Fruit fly (Drosophila melanogaster) whole organism, embryonic: ENCODE results near the gene CG14043.

Experiments used
- Awh ChIP-seq: fragments of 200-800 bp; sonication (Bioruptor generic); IDR thresholded peaks from 2 replicates; pipeline ENCODE4, ENCODE4 v1.3.6; 2022; ENCODE audit warnings: missing biosample characterization, missing genetic modification characterization
- Bteb2 ChIP-seq: fragments of 200-800 bp; sonication (Bioruptor generic); optimal IDR thresholded peaks from 2 replicates; lab custom pipeline; 2016; ENCODE audit warnings: missing biosample characterization, missing genetic modification characterization
- CG10366 ChIP-seq: fragments of 200-800 bp; sonication (Bioruptor generic); IDR thresholded peaks from 2 replicates; pipeline ENCODE4 v1.3.6; 2022; ENCODE audit warnings: missing biosample characterization, missing genetic modification characterization
- CG10654 ChIP-seq: fragments of 200-800 bp; sonication (Bioruptor generic); optimal IDR thresholded peaks from 2 replicates; lab custom pipeline; 2016; ENCODE audit warnings: missing biosample characterization, missing genetic modification characterization
- CG11696 ChIP-seq: fragments of 200-800 bp; sonication (Bioruptor generic); IDR thresholded peaks from 2 replicates; pipeline ENCODE4 v1.3.6; 2022; ENCODE audit warnings: missing biosample characterization, missing genetic modification characterization
- CG12071 ChIP-seq: fragments of 200-800 bp; sonication (Bioruptor generic); optimal IDR thresholded peaks from 3 replicates; lab custom pipeline; 2018; ENCODE audit warnings: missing biosample characterization, mild to moderate bottlenecking, missing genetic modification characterization
- CG13624 ChIP-seq: fragments of 200-800 bp; sonication (Bioruptor generic); optimal IDR thresholded peaks from 2 replicates; lab custom pipeline; 2016; ENCODE audit warnings: missing biosample characterization, missing genetic modification characterization
- CG14050 ChIP-seq: fragments of 200-800 bp; sonication (Bioruptor generic); IDR thresholded peaks from 3 replicates; pipeline ENCODE4 v1.3.6; 2022; ENCODE audit warnings: missing biosample characterization, missing genetic modification characterization
- CG14441 ChIP-seq: fragments of 200-800 bp; sonication (Bioruptor generic); IDR thresholded peaks from 2 replicates; pipeline ENCODE4 v1.3.6; 2022; ENCODE audit warnings: missing biosample characterization, missing genetic modification characterization
- CG1602 ChIP-seq: fragments of 200-800 bp; sonication (Bioruptor generic); optimal IDR thresholded peaks from 3 replicates; lab custom pipeline; 2016; ENCODE audit warnings: missing biosample characterization, missing genetic modification characterization
- CG16813 ChIP-seq: fragments of 200-800 bp; sonication (Bioruptor generic); IDR thresholded peaks from 3 replicates; pipeline ENCODE4 v1.3.6; 2022; ENCODE audit warnings: missing biosample characterization, missing genetic modification characterization; ENCODE audit not compliant: partially characterized antibody
- CG2678 ChIP-seq: fragments of 200-800 bp; sonication (Bioruptor generic); optimal IDR thresholded peaks from 3 replicates; lab custom pipeline; 2019; ENCODE audit warnings: missing biosample characterization, mild to moderate bottlenecking, missing genetic modification characterization, moderate library complexity
- CG2712 ChIP-seq: fragments of 200-800 bp; optimal IDR thresholded peaks from 3 replicates; lab custom pipeline; 2019; ENCODE audit warnings: missing biosample characterization, mild to moderate bottlenecking, missing genetic modification characterization, moderate library complexity
- CG4617 ChIP-seq: fragments of 200-800 bp; sonication (Bioruptor generic); optimal IDR thresholded peaks from 3 replicates; lab custom pipeline; 2016; ENCODE audit warnings: missing biosample characterization, missing genetic modification characterization, borderline replicate concordance
- CrebB ChIP-seq: fragments of 200-800 bp; sonication (Bioruptor generic); optimal IDR thresholded peaks from 3 replicates; lab custom pipeline; 2018; ENCODE audit warnings: missing biosample characterization, mild to moderate bottlenecking, missing genetic modification characterization
- D ChIP-seq, 2 experiments: fragments of 200-800 bp in 1 of 2; fragments of >200 bp in 1 of 2; sonication (Bioruptor generic) in 1 of 2; optimal IDR thresholded peaks; 2 replicates in 1 of 2; 3 replicates in 1 of 2; lab custom pipeline; 2017; ENCODE audit warnings: mild to moderate bottlenecking in 1 of 2, missing biosample characterization in 1 of 2, missing genetic modification characterization in 1 of 2, missing genetic modification reagents in 1 of 2
- D19B ChIP-seq: fragments of 200-800 bp; sonication (Bioruptor generic); optimal IDR thresholded peaks from 2 replicates; lab custom pipeline; 2017; ENCODE audit warnings: missing biosample characterization, mild to moderate bottlenecking, missing genetic modification characterization
- Deaf1 ChIP-seq: fragments of 200-800 bp; optimal IDR thresholded peaks from 3 replicates; lab custom pipeline; 2019; ENCODE audit warnings: missing biosample characterization, mild to moderate bottlenecking, missing genetic modification characterization, moderate library complexity
- Dfd ChIP-seq, 2 experiments: fragments of >200 bp; optimal IDR thresholded peaks; 2 replicates each; lab custom pipeline; 2017; ENCODE audit warnings: missing biosample characterization in 2 of 2, missing genetic modification characterization in 2 of 2
- Dll ChIP-seq: fragments of 200-800 bp; sonication (Bioruptor generic); IDR thresholded peaks from 4 replicates; pipeline ENCODE4 v1.3.6; 2022; ENCODE audit warnings: missing biosample characterization, missing genetic modification characterization; ENCODE audit not compliant: partially characterized antibody
- Dp ChIP-seq: fragments of 200-800 bp; sonication (Bioruptor generic); optimal IDR thresholded peaks from 2 replicates; lab custom pipeline; 2018; ENCODE audit warnings: missing biosample characterization, mild to moderate bottlenecking, missing genetic modification characterization, moderate library complexity
- Jarid2 ChIP-seq: fragments of 200-800 bp; sonication (Bioruptor generic); optimal IDR thresholded peaks from 3 replicates; lab custom pipeline; 2017; ENCODE audit warnings: mild to moderate bottlenecking, missing biosample characterization, missing genetic modification reagents, missing genetic modification characterization
- Max ChIP-seq: fragments of 200-800 bp; sonication (Bioruptor generic); optimal IDR thresholded peaks from 2 replicates; lab custom pipeline; 2016; ENCODE audit warnings: missing biosample characterization, mild to moderate bottlenecking, missing genetic modification characterization
- Nf-YC ChIP-seq: fragments of 200-800 bp; optimal IDR thresholded peaks from 3 replicates; lab custom pipeline; 2019; ENCODE audit warnings: missing biosample characterization, mild to moderate bottlenecking, missing genetic modification characterization, moderate library complexity
- Pdp1 ChIP-seq, 2 experiments: fragments of 200-800 bp; sonication (Bioruptor generic); optimal IDR thresholded peaks; 3 replicates each; lab custom pipeline; 2016; ENCODE audit warnings: missing biosample characterization in 2 of 2, missing genetic modification characterization in 2 of 2, mild to moderate bottlenecking in 1 of 2, moderate library complexity in 1 of 2
- aop ChIP-seq: fragments of 200-800 bp; sonication (Bioruptor generic); IDR thresholded peaks from 2 replicates; pipeline ENCODE4 v1.3.6; 2022; ENCODE audit warnings: missing biosample characterization, missing genetic modification characterization
- crp ChIP-seq, 2 experiments: fragments of 200-800 bp; sonication (Bioruptor generic); optimal IDR thresholded peaks; 2 replicates in 1 of 2; 3 replicates in 1 of 2; lab custom pipeline; 2017; ENCODE audit warnings: missing biosample characterization in 2 of 2, missing genetic modification characterization in 2 of 2, mild to moderate bottlenecking in 1 of 2, moderate library complexity in 1 of 2
- cwo ChIP-seq: fragments of 200-800 bp; sonication (Bioruptor generic); optimal IDR thresholded peaks from 3 replicates; lab custom pipeline; 2017; ENCODE audit warnings: missing biosample characterization, missing genetic modification characterization, mild to moderate bottlenecking, moderate library complexity, missing genetic modification reagents
- dmrt99B ChIP-seq: fragments of 200-800 bp; sonication (Bioruptor generic); optimal IDR thresholded peaks from 2 replicates; lab custom pipeline; 2018; ENCODE audit warnings: missing biosample characterization, mild to moderate bottlenecking, missing genetic modification characterization, moderate library complexity
- eyg ChIP-seq: fragments of 200-800 bp; sonication (Bioruptor generic); optimal IDR thresholded peaks from 3 replicates; lab custom pipeline; 2016; ENCODE audit warnings: missing biosample characterization, missing genetic modification characterization
- fd3F ChIP-seq: fragments of 200-800 bp; sonication (Bioruptor generic); optimal IDR thresholded peaks from 2 replicates; lab custom pipeline; 2018; ENCODE audit warnings: missing biosample characterization, mild to moderate bottlenecking, missing genetic modification characterization, moderate library complexity
- gsb-n ChIP-seq: fragments of 200-800 bp; sonication (Bioruptor generic); optimal IDR thresholded peaks from 3 replicates; lab custom pipeline; 2018; ENCODE audit warnings: missing biosample characterization, mild to moderate bottlenecking, missing genetic modification characterization
- h ChIP-seq: fragments of >200 bp; optimal IDR thresholded peaks from 2 replicates; lab custom pipeline; 2017
- hkb ChIP-seq, 2 experiments: fragments of 200-800 bp in 1 of 2; fragments of >200 bp in 1 of 2; sonication (Bioruptor generic) in 1 of 2; IDR thresholded peaks in 1 of 2; optimal IDR thresholded peaks in 1 of 2; 2 replicates each; pipeline versions ENCODE4 v1.3.6 to Lab custom; 2017 to 2022; ENCODE audit warnings: missing biosample characterization in 1 of 2, missing genetic modification characterization in 1 of 2
- ken ChIP-seq: fragments of 200-800 bp; sonication (Bioruptor generic); IDR thresholded peaks from 3 replicates; pipeline ENCODE4 v1.3.6; 2022; ENCODE audit warnings: missing biosample characterization, missing genetic modification characterization
- lilli ChIP-seq: fragments of 200-800 bp; sonication (Bioruptor generic); optimal IDR thresholded peaks from 3 replicates; lab custom pipeline; 2016; ENCODE audit warnings: missing biosample characterization, missing genetic modification characterization
- lov ChIP-seq, 2 experiments: fragments of 200-800 bp in 1 of 2; fragments of >200 bp in 1 of 2; sonication (Bioruptor generic) in 1 of 2; IDR thresholded peaks in 1 of 2; optimal IDR thresholded peaks in 1 of 2; 2 replicates in 1 of 2; 3 replicates in 1 of 2; pipeline versions ENCODE4 v1.3.6 to Lab custom; 2017 to 2022; ENCODE audit warnings: missing biosample characterization in 1 of 2, missing genetic modification characterization in 1 of 2
- maf-S ChIP-seq: fragments of 200-800 bp; sonication (Bioruptor generic); optimal IDR thresholded peaks from 2 replicates; lab custom pipeline; 2016; ENCODE audit warnings: missing biosample characterization, missing genetic modification characterization
- nerfin-1 ChIP-seq: fragments of 200-800 bp; sonication (Bioruptor generic); optimal IDR thresholded peaks from 3 replicates; lab custom pipeline; 2019; ENCODE audit warnings: missing biosample characterization, mild to moderate bottlenecking, missing genetic modification characterization, moderate library complexity
- odd ChIP-seq: fragments of 200-800 bp; sonication (Bioruptor generic); optimal IDR thresholded peaks from 2 replicates; lab custom pipeline; 2017; ENCODE audit warnings: missing biosample characterization, mild to moderate bottlenecking, missing genetic modification characterization
- pan ChIP-seq, 4 experiments: fragments of >200 bp in 3 of 4; fragments of 200-800 bp in 1 of 4; sonication (Bioruptor generic) in 1 of 4; optimal IDR thresholded peaks in 3 of 4; IDR thresholded peaks in 1 of 4; 2 replicates each; pipeline versions ENCODE4 v1.3.6 to Lab custom; 2017 to 2022; ENCODE audit warnings: missing biosample characterization in 2 of 4, missing genetic modification characterization in 2 of 4, mixed read lengths in 1 of 4
- sens ChIP-seq: fragments of 200-800 bp; sonication (Bioruptor generic); peaks from one replicate; lab custom pipeline; 2016; ENCODE audit warnings: missing biosample characterization, missing genetic modification characterization
- shn ChIP-seq: fragments of 200-800 bp; sonication (Bioruptor generic); optimal IDR thresholded peaks from 3 replicates; lab custom pipeline; 2016; ENCODE audit warnings: missing biosample characterization, missing genetic modification characterization
- sisA ChIP-seq: fragments of 200-800 bp; sonication (Bioruptor generic); IDR thresholded peaks from 2 replicates; pipeline ENCODE4 v1.3.6; 2022; ENCODE audit warnings: missing biosample characterization, missing genetic modification characterization
- sqz ChIP-seq: fragments of 200-800 bp; sonication (Bioruptor generic); optimal IDR thresholded peaks from 3 replicates; lab custom pipeline; 2018; ENCODE audit warnings: missing biosample characterization, mild to moderate bottlenecking, missing genetic modification characterization
- tio ChIP-seq: fragments of 200-800 bp; sonication (Bioruptor generic); optimal IDR thresholded peaks from 2 replicates; lab custom pipeline; 2017; ENCODE audit warnings: missing biosample characterization, missing genetic modification characterization, inconsistent platforms
- tll ChIP-seq, 2 experiments: fragments of 200-800 bp in 1 of 2; fragments of >200 bp in 1 of 2; sonication (Bioruptor generic) in 1 of 2; optimal IDR thresholded peaks; 2 replicates each; lab custom pipeline; 2017 to 2019; ENCODE audit warnings: missing biosample characterization in 2 of 2, missing genetic modification characterization in 2 of 2, mild to moderate bottlenecking in 1 of 2, moderate library complexity in 1 of 2
- vfl ChIP-seq: fragments of 200-800 bp; sonication (Bioruptor generic); optimal IDR thresholded peaks from 2 replicates; lab custom pipeline; 2016; ENCODE audit warnings: missing biosample characterization, missing genetic modification characterization
- zf30C ChIP-seq: fragments of 200-800 bp; sonication (Bioruptor generic); optimal IDR thresholded peaks from 3 replicates; lab custom pipeline; 2018; ENCODE audit warnings: missing biosample characterization, mild to moderate bottlenecking, missing genetic modification characterization

The CG14043 gene

dm6 chr2L:4930541-4930940 is 41.0 kb upstream of the CG14043 start (continued):
- TF ChIP-seq CG14050 (GFP tag; lab: Robert Waterston, UW) (0 out of 3 replicates have a peak, but pooled peaks have one; percentile 10), CG2712 (tag; lab: Kevin White, UChicago) (no peak), fd3F (GFP tag; lab: Kevin White, UChicago) (no peak), CG11696 (GFP tag; lab: Robert Waterston, UW) (no peak), gsb-n (tag; lab: Kevin White, UChicago) (no peak), nerfin-1 (tag; lab: Kevin White, UChicago) (no peak), Nf-YC (tag; lab: Kevin White, UChicago) (no peak), cwo (GFP tag; lab: Kevin White, UChicago) (no peak), Pdp1 (GFP tag; optimal IDR thresholded peaks at IDR 0.05; lab: Kevin White, UChicago) (peak in 1 of 2 experiments; percentile 73), CG16813 (GFP tag; lab: Robert Waterston, UW) (no peak), CG1602 (GFP tag; lab: Kevin White, UChicago) (no peak), CG4617 (GFP tag; lab: Kevin White, UChicago) (no peak), Max (GFP tag; lab: Kevin White, UChicago) (no peak), CG10366 (GFP tag; lab: Robert Waterston, UW) (0 out of 2 replicates have a peak, but pooled peaks have one; percentile 8), aop (GFP tag; lab: Robert Waterston, UW) (no peak), CG12071 (GFP tag; lab: Kevin White, UChicago) (peak; percentile 1), shn (GFP tag; lab: Kevin White, UChicago) (no peak), CG2678 (tag; lab: Kevin White, UChicago) (peak; percentile 37), CrebB (tag; lab: Kevin White, UChicago) (no peak), h (no peak), maf-S (GFP tag; lab: Kevin White, UChicago) (no peak), ken (GFP tag; lab: Robert Waterston, UW) (no peak), Dfd (GFP tag; optimal IDR thresholded peaks at IDR 0.05; lab: Kevin White, UChicago) (no peak), tio (no peak), crp (GFP tag; optimal IDR thresholded peaks at IDR 0.05; lab: Kevin White, UChicago) (no peak), CG14441 (GFP tag; lab: Robert Waterston, UW) (no peak), tll (GFP tag; optimal IDR thresholded peaks at IDR 0.05; lab: Kevin White, UChicago) (no peak), eyg (GFP tag; lab: Kevin White, UChicago) (no peak), zf30C (no peak), CG10654 (GFP tag; lab: Kevin White, UChicago) (no peak), pan (optimal IDR thresholded peaks at IDR 0.05; lab: Kevin White, UChicago) (no peak), pan (GFP tag; optimal IDR thresholded peaks at IDR 0.05 in 1 of 2, IDR thresholded peaks at IDR 0.05 in 1 of 2) (peak in 1 of 2 experiments; percentile 21), sqz (GFP tag; lab: Kevin White, UChicago) (no peak), sisA (no peak), Awh (GFP tag; lab: Robert Waterston, UW) (no peak), Bteb2 (GFP tag; lab: Kevin White, UChicago) (no peak), vfl (no peak), Dp (no peak), hkb (optimal IDR thresholded peaks at IDR 0.05; lab: Kevin White, UChicago) (no peak), hkb (GFP tag; IDR thresholded peaks at IDR 0.05; lab: Robert Waterston, UW) (0 out of 2 replicates have a peak, but pooled peaks have one; percentile 13), lilli (no peak), odd (GFP tag; lab: Kevin White, UChicago) (no peak), dmrt99B (tag; lab: Kevin White, UChicago) (peak; percentile 11), Dll (no peak), Deaf1 (no peak), Jarid2 (no peak), D (optimal IDR thresholded peaks at IDR 0.05; lab: Kevin White, UChicago) (no peak), D (GFP tag; optimal IDR thresholded peaks at IDR 0.05; lab: Kevin White, UChicago) (no peak), CG13624 (GFP tag; lab: Kevin White, UChicago) (no peak), lov (optimal IDR thresholded peaks at IDR 0.05; lab: Kevin White, UChicago) (no peak), lov (GFP tag; IDR thresholded peaks at IDR 0.05; lab: Robert Waterston, UW) (no peak), D19B (GFP tag; lab: Kevin White, UChicago) (no peak), sens (GFP tag; lab: Kevin White, UChicago) (peak; percentile 83)
